Worm (Caenorhabditis elegans): ENCODE results near the gene npp-22.

Gene npp-22

DNA sequence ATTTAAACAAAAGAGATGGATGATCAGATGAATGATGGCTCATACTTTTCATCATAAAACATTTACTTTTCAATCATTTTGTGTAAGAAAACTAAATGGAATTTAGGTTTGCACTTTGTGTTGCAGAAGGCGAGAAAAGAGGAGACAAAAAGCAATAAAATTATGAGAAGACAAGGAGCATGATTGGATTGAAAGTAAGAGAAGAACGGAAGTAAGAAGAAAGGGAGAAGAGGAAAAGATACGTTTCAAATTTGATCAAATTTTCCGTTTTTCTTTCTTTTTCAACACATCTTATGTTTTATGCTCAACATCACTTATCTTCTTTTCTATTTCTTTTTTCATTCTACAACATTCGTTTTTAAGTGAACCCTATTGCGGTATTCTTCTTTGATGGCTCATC is 28.6 kb downstream of the npp-22 start:
- TF ChIP-seq F10E7.11 (tag; optimal IDR thresholded peaks at IDR 0.05) (no peak), T26A5.8 (tag; optimal IDR thresholded peaks at IDR 0.05) (no peak), aptf-3 (GFP tag; IDR thresholded peaks at IDR 0.05) (no peak), aptf-2 (GFP tag; conservative IDR thresholded peaks at IDR 0.05) (no peak), ceh-79 (tag; optimal IDR thresholded peaks at IDR 0.05) (no peak), pha-4 (tag; optimal IDR thresholded peaks at IDR 0.05) (no peak), sea-2 (GFP tag; IDR thresholded peaks at IDR 0.05) (no peak), madf-10 (tag; optimal IDR thresholded peaks at IDR 0.05) (no peak), F49E8.2 (tag; optimal IDR thresholded peaks at IDR 0.05; ENCODE audit: insufficient read depth) (no peak), pbrm-1 (GFP tag; IDR thresholded peaks at IDR 0.05) (no peak), lsl-1 (GFP tag; optimal IDR thresholded peaks at IDR 0.05) (no peak), Y53G8AR.9 (GFP tag; conservative IDR thresholded peaks at IDR 0.05) (no peak), madf-3 (GFP tag; IDR thresholded peaks at IDR 0.05) (no peak)

ce11 chrV:11697482-11697881 is 35.8 kb downstream of the npp-22 start:
- TF ChIP-seq die-1 (tag; optimal IDR thresholded peaks at IDR 0.05), result no peak
- no peak for TF ChIP-seq repo-1 (tag; optimal IDR thresholded peaks at IDR 0.05)
- TF ChIP-seq hlh-26 (GFP tag; conservative IDR thresholded peaks at IDR 0.05), result no peak
- TF ChIP-seq Y95B8A.8 (GFP tag; IDR thresholded peaks at IDR 0.05), result no peak
- TF ChIP-seq ekl-4 (GFP tag; IDR thresholded peaks at IDR 0.05), result no peak
- no peak for TF ChIP-seq F23B12.7 (tag; optimal IDR thresholded peaks at IDR 0.05; ENCODE audit: insufficient read depth)
- no peak for TF ChIP-seq bed-2 (GFP tag; IDR thresholded peaks at IDR 0.05)

DNA sequence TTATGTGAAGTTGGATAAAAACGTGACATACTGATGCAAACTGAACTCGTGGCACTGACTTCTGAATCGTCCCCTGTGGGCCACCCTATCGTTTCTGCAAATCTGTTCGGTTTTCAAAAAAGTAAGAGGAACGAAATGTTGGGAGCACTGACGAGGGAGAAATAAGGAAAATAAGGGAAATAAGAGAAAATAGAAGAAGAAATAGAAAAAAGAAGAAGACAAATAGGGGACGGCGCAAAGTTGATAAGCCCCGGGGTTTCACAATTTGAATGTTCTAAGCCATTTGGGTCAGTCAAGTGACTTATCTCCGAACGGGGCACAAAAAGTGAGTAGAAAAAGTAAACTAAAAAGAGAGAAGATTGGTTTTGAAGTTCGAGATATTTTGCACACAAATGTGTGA is 37.7 kb downstream of the npp-22 start, which contains the start of gene W05E10.5:
W05E10.5 (minus strand) TSS at position 101 of the 400 bp plus-strand sequence.
- TF ChIP-seq hmg-1.2 (GFP tag; IDR thresholded peaks at IDR 0.05) (no peak), hrde-1 (tag; optimal IDR thresholded peaks at IDR 0.05; ENCODE audit: borderline replicate concordance) (no peak)

DNA sequence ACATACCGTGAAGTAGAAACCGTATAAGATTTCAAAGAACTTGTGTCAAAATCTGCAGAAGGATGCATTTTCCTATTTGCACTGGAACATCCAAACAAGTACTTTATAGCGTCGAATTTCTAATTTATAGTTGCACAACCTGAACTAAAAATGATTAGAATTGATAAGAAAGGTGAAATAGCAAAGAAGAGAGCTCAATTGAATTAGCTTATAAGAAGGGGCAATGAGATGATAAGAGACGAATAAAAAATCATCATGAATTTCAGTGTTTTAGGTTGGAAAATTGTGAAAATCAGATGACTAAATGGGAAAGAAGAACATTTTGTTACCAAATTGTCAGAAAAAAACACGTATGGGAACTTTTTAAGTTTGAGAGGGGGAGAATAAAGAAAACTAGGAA is 41.7 kb downstream of the npp-22 start, which contains the start of gene W05E10.1:
W05E10.1 (minus strand) TSS at position 139 of the 400 bp plus-strand sequence.
- TF ChIP-seq somi-1 (GFP tag; optimal IDR thresholded peaks at IDR 0.05), result no peak
- peak; percentile 57 for TF ChIP-seq nhr-80 (tag; optimal IDR thresholded peaks at IDR 0.05)

DNA sequence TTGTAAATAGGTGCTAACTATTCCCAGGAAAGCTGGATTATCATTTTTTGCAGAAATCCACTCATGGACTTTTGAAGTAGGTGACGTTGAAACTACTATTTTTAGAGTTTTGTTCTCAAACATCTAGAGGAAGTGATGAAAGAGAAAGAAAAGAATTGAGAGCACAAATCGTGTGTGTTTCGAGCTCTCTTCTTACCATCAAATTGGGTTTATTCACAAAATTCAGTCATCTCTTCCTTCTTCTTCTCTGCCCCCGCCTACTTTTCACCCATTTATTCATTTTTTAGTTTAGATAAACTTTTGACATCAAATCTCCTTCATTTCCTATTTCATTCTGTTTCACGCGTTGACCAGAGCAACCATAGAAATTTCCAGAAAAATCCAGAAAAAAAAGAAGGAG is 46.4 kb downstream of the npp-22 start, which contains the start of gene W05E10.2:
W05E10.2 (plus strand) TSS at position 301 of the 400 bp plus-strand sequence.
- TF ChIP-seq ceh-58 (GFP tag; IDR thresholded peaks at IDR 0.05), result no peak
- TF ChIP-seq bed-1 (GFP tag; IDR thresholded peaks at IDR 0.05), result no peak
- TF ChIP-seq ccch-3 (GFP tag; optimal IDR thresholded peaks at IDR 0.05), result no peak
- TF ChIP-seq Y53G8AR.9 (GFP tag; conservative IDR thresholded peaks at IDR 0.05), result no peak
- no peak for TF ChIP-seq F23B12.7 (tag; optimal IDR thresholded peaks at IDR 0.05; ENCODE audit: insufficient read depth)
- no peak for TF ChIP-seq die-1 (tag; optimal IDR thresholded peaks at IDR 0.05)
- no peak for TF ChIP-seq hlh-12 (tag; optimal IDR thresholded peaks at IDR 0.05)
- TF ChIP-seq mxl-1 (tag; optimal IDR thresholded peaks at IDR 0.05), result no peak
- no peak for TF ChIP-seq hsf-1 (GFP tag; IDR thresholded peaks at IDR 0.05)
- no peak for TF ChIP-seq C17E4.6 (GFP tag; IDR thresholded peaks at IDR 0.05)
- TF ChIP-seq tbp1 (GFP tag; optimal IDR thresholded peaks at IDR 0.05), result no peak
- TF ChIP-seq nhr-90 (tag; optimal IDR thresholded peaks at IDR 0.05), result no peak
- no peak for TF ChIP-seq lir-1 (GFP tag; conservative IDR thresholded peaks at IDR 0.05)
- no peak for TF ChIP-seq T07F8.4 (tag; optimal IDR thresholded peaks at IDR 0.05)

Data from whole organism, young adult.